Worm (Caenorhabditis elegans): Measurements from ENCODE around the gene ugt-62.
A peak's percentile ranks its signal among the peaks of the same experiment; 100 is the strongest.

The ugt-62 gene

DNA sequence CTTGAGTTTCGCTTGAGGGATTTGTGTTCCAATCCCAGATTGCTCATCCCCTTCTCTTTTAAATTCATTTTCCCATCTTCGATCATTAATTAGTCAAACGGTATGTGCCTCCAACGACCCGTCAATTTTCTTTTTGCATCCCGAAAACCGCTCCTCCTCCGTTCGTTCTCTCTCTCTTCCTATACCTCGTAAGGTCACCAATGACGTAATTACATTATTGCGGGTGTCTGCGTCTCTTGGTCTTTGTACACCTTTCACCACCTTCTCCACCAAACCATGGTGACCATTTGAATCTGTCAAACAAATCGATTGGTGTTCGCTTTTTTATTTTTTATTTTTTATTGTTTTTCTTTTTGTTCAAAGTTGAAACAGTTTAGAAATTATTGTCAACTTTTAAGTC lies 25.2 kb downstream of the ugt-62 start:
- TF ChIP-seq pax-1 (tag; optimal IDR thresholded peaks at IDR 0.05) (no peak), pag-3 (tag; optimal IDR thresholded peaks at IDR 0.05; ENCODE audit: borderline replicate concordance) (no peak), hlh-30 (tag; optimal IDR thresholded peaks at IDR 0.05; ENCODE audit: insufficient read depth) (no peak), pha-2 (tag; optimal IDR thresholded peaks at IDR 0.05) (no peak), ceh-31 (tag; optimal IDR thresholded peaks at IDR 0.05) (peak; percentile 56), hlh-15 (tag; optimal IDR thresholded peaks at IDR 0.05) (no peak), sox-2 (GFP tag; IDR thresholded peaks at IDR 0.05) (no peak), unc-42 (tag; optimal IDR thresholded peaks at IDR 0.05) (peak; percentile 72), tbx-2 (tag; optimal IDR thresholded peaks at IDR 0.05) (no peak), lin-11 (tag; optimal IDR thresholded peaks at IDR 0.05) (no peak), elt-4 (tag; optimal IDR thresholded peaks at IDR 0.05) (no peak), nfya-1 (tag; optimal IDR thresholded peaks at IDR 0.05) (peak; percentile 19), ceh-18 (tag; optimal IDR thresholded peaks at IDR 0.05) (no peak), ahr-1 (tag; optimal IDR thresholded peaks at IDR 0.05) (no peak), nhr-232 (tag; optimal IDR thresholded peaks at IDR 0.05) (no peak), ceh-45 (GFP tag; IDR thresholded peaks at IDR 0.05) (no peak), C08G9.2 (tag; optimal IDR thresholded peaks at IDR 0.05) (no peak)

ce11 chrIII:4513926-4514325 lies 26.5 kb downstream of the ugt-62 start:
- TF ChIP-seq npax-4 (tag; optimal IDR thresholded peaks at IDR 0.05) (no peak), syd-9 (tag; optimal IDR thresholded peaks at IDR 0.05) (no peak), ahr-1 (tag; optimal IDR thresholded peaks at IDR 0.05) (no peak), hlh-30 (tag; optimal IDR thresholded peaks at IDR 0.05; ENCODE audit: insufficient read depth) (peak; percentile 63), pag-3 (tag; optimal IDR thresholded peaks at IDR 0.05; ENCODE audit: borderline replicate concordance) (no peak), unc-86 (tag; optimal IDR thresholded peaks at IDR 0.05) (no peak), ceh-31 (tag; optimal IDR thresholded peaks at IDR 0.05) (peak; percentile 65), unc-42 (tag; optimal IDR thresholded peaks at IDR 0.05) (peak; percentile 46), ceh-34 (tag; optimal IDR thresholded peaks at IDR 0.05) (peak; percentile 5), ceh-14 (tag; optimal IDR thresholded peaks at IDR 0.05) (peak; percentile 0)

DNA sequence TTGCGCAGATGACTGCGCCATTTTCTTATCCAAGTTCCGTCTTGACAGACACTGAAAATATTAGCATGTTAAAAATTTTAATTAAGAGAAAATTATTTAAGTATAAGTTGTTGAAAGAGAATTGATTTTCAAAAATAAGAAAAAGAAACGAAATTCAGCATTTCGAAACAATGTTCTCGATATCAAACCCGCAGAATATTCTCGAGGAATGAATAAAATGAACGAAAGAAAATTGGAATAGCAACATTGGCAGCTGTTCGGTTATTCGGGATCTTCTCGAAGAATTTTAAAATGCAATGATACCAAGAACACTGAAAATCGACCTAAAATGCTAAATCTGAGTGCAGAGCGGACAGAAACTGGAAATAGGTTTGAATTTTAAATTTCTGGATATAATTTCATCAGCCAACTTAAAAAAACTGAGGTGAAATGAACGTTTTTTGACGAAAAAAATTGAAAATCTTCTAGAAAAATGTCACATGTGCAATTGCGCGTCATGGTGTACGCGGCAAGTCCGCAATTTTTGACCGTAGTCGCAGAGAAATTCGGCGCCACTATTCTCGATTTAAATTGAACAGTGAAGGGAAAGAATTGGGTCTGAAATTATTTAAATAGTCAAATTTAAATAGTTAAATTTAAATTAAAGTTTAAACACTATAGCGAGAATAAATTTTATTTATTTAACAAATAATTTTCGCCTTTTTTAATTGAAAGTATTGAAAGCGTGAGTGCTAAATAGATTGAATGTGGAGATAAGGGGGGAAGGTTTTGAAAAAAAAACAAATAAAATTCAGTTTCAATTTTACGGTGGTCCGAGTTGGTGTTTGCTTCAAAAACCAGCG lies 32.1 kb downstream of the ugt-62 start, which contains the start of the genes cct-5 and F25F2.1:
Gene cct-5, minus strand, starts transcription at position 51 of the 842 bp plus-strand sequence.
Gene F25F2.1, plus strand, starts transcription at position 792 of the 842 bp plus-strand sequence.
- TF ChIP-seq pat-9 (tag; optimal IDR thresholded peaks at IDR 0.05): peak; percentile 32
- peak; percentile 2 for TF ChIP-seq pax-1 (tag; optimal IDR thresholded peaks at IDR 0.05)
- no peak for TF ChIP-seq ceh-2 (tag; optimal IDR thresholded peaks at IDR 0.05)
- TF ChIP-seq K09A11.1 (tag; optimal IDR thresholded peaks at IDR 0.05; ENCODE audit: insufficient read depth): peak; percentile 0
- no peak for TF ChIP-seq unc-86 (tag; optimal IDR thresholded peaks at IDR 0.05)
- no peak for TF ChIP-seq fax-1 (tag; optimal IDR thresholded peaks at IDR 0.05)
- TF ChIP-seq nfya-1 (tag; optimal IDR thresholded peaks at IDR 0.05): peak; percentile 60
- TF ChIP-seq lin-11 (tag; optimal IDR thresholded peaks at IDR 0.05): no peak
- TF ChIP-seq hlh-30 (tag; optimal IDR thresholded peaks at IDR 0.05; ENCODE audit: insufficient read depth): peak; percentile 40
- TF ChIP-seq madf-2 (tag; optimal IDR thresholded peaks at IDR 0.05): no peak
- peak; percentile 38 for TF ChIP-seq rnt-1 (tag; optimal IDR thresholded peaks at IDR 0.05)
- peak; percentile 4 for TF ChIP-seq ceh-31 (tag; optimal IDR thresholded peaks at IDR 0.05)

DNA sequence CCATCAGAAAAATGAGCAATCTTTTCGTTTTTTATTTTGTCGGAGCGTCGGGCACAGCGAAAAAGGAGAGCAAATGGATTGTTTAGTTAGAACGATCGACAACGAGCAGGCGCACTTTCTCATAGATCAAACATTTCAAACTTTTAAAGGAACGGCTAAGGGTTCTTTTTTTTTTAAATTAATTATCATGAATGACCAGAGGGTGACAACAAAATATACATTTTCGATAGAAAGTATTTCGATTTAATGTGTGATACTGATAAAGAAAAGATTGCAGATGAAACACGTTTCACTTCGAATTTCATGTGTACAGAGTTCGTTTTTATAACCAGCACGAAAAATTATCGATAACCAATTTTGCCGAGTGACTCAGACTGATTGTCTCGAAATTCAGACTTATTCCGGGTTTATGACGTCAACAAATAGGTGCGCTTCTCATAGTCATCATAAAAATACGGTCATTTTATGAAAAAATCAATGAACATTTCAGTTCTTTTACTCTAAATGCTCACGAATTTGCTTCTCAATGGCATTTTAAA lies 33.8 kb downstream of the ugt-62 start:
- TF ChIP-seq ceh-19 (GFP tag; optimal IDR thresholded peaks at IDR 0.05): no peak
- TF ChIP-seq hlh-8 (tag; optimal IDR thresholded peaks at IDR 0.05): no peak
- no peak for TF ChIP-seq fkh-6 (tag; optimal IDR thresholded peaks at IDR 0.05)
- TF ChIP-seq tbx-2 (tag; optimal IDR thresholded peaks at IDR 0.05): no peak
- no peak for TF ChIP-seq ttx-3 (tag; optimal IDR thresholded peaks at IDR 0.05)
- TF ChIP-seq nhr-11 (tag; optimal IDR thresholded peaks at IDR 0.05): no peak
- no peak for TF ChIP-seq hlh-15 (tag; optimal IDR thresholded peaks at IDR 0.05)
- no peak for TF ChIP-seq fkh-10 (GFP tag; optimal IDR thresholded peaks at IDR 0.05)
- TF ChIP-seq pag-3 (tag; optimal IDR thresholded peaks at IDR 0.05; ENCODE audit: borderline replicate concordance): no peak
- no peak for TF ChIP-seq madf-2 (tag; optimal IDR thresholded peaks at IDR 0.05)
- no peak for TF ChIP-seq mec-3 (tag; optimal IDR thresholded peaks at IDR 0.05; ENCODE audit: borderline replicate concordance)
- no peak for TF ChIP-seq pat-9 (tag; optimal IDR thresholded peaks at IDR 0.05)

Data from whole organism, late embryonic.